Fruit fly (Drosophila melanogaster) Kc167 (cell line): ENCODE measurements around the gene msl-2.

ENCODE experiments used
- Sin3A ChIP-seq: fragments of >200 bp; optimal IDR thresholded peaks from 2 replicates; lab custom pipeline; 2018; ENCODE audit warnings: missing external identifiers
- h ChIP-seq: fragments of >200 bp; optimal IDR thresholded peaks from 3 replicates; lab custom pipeline; 2018; ENCODE audit warnings: missing external identifiers
- insv ChIP-seq: fragments of >200 bp; optimal IDR thresholded peaks from 3 replicates; lab custom pipeline; 2018; ENCODE audit warnings: missing external identifiers
- ttk ChIP-seq: sonication (Bioruptor generic); optimal IDR thresholded peaks from 2 replicates; lab custom pipeline; 2017; ENCODE audit warnings: missing external identifiers

- TF ChIP-seq ttk (lab: Kevin White, UChicago), result no peak
- TF ChIP-seq Sin3A (lab: Kevin White, UChicago), result no peak
- TF ChIP-seq h (lab: Kevin White, UChicago), result no peak
- no peak for TF ChIP-seq insv (lab: Kevin White, UChicago)
Observed at dm6 chr2L:3485506-3485905, 19.6 kb upstream of the msl-2 start.
